Fruit fly (Drosophila melanogaster): ENCODE measurements around the gene Rpt5.

Rpt5 gene

DNA sequence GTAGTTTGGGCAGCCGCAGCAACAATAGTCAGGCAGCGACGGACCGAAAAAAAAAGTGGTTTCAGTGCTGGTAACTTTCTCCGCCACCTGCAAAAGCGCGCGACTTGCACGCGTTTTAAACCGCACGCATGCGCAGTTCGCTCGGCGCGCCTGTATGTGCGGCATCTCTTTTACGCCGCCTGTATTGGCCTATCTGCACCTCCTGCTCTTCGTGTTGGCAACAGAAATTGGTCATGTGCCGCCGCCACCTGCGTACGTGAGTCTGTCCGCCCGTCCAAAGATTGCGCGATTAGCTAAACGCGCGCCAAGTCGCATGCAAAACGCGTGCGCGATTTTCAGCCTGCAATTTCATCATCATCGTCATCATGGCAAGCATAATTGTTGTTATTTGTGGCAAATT, 17.0 kb upstream of the Rpt5 start:
- TF ChIP-seq Myc (optimal IDR thresholded peaks at IDR 0.05), result no peak
- TF ChIP-seq ttk (optimal IDR thresholded peaks at IDR 0.05), result no peak

DNA sequence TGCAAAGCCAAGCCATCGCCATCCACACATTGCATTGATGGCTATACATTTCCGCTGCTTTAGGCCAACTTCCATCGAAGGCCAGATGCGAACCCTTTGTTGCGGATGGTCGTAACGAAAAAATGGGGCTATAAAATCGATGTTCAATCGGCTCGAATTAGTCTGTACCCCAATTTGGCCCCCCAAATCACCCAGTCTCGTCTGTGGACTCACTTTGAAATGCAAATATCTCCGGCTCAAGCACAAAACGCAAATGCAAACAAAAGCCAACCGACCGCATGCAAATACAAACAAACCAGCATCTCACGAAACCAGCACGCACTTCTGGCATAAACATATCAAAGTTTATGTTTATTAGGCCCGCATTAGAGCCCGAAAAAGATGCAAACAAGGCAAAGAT, 16.3 kb upstream of the Rpt5 start:
- no peak for TF ChIP-seq Myc (optimal IDR thresholded peaks at IDR 0.05)
- TF ChIP-seq Sin3A (optimal IDR thresholded peaks at IDR 0.05), result no peak
- no peak for TF ChIP-seq h (optimal IDR thresholded peaks at IDR 0.05)
- TF ChIP-seq psq (optimal IDR thresholded peaks at IDR 0.05), result no peak
- TF ChIP-seq insv (optimal IDR thresholded peaks at IDR 0.05), result no peak
- no peak for TF ChIP-seq ttk (optimal IDR thresholded peaks at IDR 0.05)

DNA sequence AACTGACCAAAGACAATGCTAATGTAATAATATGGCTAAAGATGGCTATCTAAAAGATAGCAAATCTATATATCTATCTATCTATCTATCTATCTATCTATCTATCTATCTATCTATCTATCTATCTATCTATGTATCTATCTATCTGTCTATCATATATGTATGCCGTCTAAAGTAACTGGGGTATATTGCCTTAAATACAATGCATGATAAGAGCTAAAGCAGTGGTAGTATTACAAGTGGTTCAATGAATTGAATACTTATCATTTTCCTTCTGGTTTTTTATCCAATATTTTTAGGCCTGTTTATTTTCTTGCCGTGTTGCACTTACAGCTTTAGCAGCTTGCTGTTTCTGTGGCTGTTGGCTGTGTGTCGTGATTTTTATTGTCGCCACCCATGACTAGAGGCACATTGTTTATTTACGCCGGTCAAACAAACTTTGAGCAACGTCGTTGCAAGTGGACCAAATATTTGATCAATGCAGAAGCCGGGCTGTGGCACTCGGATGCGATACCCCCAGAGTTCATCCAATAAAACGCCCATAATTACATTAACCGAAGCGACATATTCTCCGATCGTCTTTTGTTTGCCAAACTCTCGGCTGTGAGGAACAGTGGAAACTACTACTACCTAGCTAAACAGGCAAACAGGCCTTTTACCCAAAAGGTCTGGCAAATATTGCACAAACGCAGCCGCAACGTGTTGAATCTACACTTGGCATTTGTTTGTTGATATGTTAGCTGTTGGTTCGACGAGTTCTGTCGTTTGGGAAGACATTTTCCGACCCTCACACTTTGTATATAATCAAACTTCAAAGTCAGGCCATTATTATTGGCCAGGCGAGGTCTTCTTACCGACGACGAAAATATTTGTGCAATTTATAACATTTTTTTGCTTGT, 14.8 kb upstream of the Rpt5 start:
- no peak for TF ChIP-seq psq (optimal IDR thresholded peaks at IDR 0.05)
- no peak for TF ChIP-seq insv (optimal IDR thresholded peaks at IDR 0.05)
- TF ChIP-seq h (optimal IDR thresholded peaks at IDR 0.05), result no peak
- TF ChIP-seq Myc (optimal IDR thresholded peaks at IDR 0.05), result no peak
- TF ChIP-seq Sin3A (optimal IDR thresholded peaks at IDR 0.05), result no peak
- TF ChIP-seq ttk (optimal IDR thresholded peaks at IDR 0.05), result no peak

DNA sequence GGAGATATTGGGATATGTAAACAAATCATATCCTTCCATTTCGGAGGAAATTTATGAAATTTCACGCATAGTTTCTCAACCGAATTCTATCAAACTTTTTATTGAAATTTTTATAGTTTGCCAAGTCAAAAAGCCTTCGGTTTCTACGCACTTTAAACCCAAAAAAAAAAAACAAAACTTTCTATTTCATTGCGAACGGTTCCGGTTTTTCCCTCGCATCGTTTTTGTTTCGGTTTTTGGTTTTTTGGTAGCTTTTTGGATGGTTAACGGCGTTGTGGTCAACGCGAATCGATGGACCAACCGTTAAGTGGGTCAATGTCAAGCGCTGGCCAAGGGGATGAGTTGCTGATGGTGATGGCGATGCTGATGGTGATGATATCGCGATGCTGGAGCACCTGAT, 11.7 kb upstream of the Rpt5 start:
- no peak for TF ChIP-seq h (optimal IDR thresholded peaks at IDR 0.05)
- TF ChIP-seq insv (optimal IDR thresholded peaks at IDR 0.05), result no peak
- TF ChIP-seq Myc (optimal IDR thresholded peaks at IDR 0.05), result no peak
- no peak for TF ChIP-seq Sin3A (optimal IDR thresholded peaks at IDR 0.05)
- no peak for TF ChIP-seq ttk (optimal IDR thresholded peaks at IDR 0.05)
- TF ChIP-seq psq (optimal IDR thresholded peaks at IDR 0.05), result no peak

DNA sequence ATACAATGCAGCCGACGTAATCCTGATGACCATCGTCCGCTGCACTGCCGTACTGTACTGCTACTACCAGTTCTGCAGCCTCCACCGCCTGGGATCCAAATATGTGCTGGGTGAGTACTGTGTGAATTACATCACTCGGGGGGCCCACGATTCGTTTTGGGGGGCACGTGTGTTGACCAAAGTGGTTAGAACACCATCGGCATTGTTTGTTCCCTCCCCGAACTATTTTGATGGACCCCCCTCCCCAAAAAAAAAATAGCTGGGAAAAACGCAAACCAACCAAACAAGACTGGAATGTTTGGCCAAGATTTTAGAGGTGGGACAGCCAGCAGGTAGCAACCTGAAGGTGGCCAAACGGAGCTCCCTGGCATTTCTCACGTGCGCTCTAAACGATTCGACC, 5.2 kb upstream of the Rpt5 start:
- TF ChIP-seq insv (optimal IDR thresholded peaks at IDR 0.05) (no peak), Myc (optimal IDR thresholded peaks at IDR 0.05) (no peak), ttk (optimal IDR thresholded peaks at IDR 0.05) (no peak), h (optimal IDR thresholded peaks at IDR 0.05) (no peak), psq (optimal IDR thresholded peaks at IDR 0.05) (no peak), Sin3A (optimal IDR thresholded peaks at IDR 0.05) (no peak)

DNA sequence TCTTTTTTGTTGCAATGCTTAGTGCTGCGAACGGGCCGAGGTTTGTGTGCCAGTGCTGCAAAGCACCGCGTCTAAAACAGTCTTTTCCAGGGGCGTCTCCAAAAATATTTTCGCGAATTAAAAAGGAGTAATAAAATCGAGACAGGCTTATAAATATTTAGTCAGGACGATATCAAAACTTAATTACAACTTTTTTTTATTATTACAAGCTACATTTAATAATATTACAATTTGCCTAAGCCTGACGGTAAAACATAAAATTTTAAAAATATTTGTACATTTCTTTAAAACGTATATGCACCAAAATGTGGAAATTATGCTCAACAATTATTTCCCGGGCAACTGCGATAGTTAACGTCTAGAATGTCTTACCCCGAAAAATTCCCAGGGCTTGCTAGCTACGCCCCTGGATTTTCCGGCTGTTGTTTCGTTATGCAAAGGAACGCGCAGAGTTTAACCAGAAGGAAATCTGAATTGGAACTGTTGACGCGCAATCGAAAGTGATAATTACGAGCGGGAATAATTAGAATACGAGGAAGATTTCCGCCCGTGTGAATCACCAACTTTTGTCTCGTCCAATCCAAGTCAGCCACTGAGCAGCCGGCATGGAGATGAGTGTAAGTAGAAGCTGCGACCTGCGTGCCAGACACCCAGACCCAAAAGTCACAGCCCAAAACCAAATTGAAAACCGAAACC, 5.4 kb downstream of the Rpt5 start, which contains the start of the genes PTPMT1 and Hrd3:
Gene PTPMT1, plus strand, starts transcription at position 428 of the 696 bp plus-strand sequence.
Gene Hrd3, minus strand, starts transcription at position 646 of the 696 bp plus-strand sequence.
- no peak for TF ChIP-seq insv (optimal IDR thresholded peaks at IDR 0.05)

DNA sequence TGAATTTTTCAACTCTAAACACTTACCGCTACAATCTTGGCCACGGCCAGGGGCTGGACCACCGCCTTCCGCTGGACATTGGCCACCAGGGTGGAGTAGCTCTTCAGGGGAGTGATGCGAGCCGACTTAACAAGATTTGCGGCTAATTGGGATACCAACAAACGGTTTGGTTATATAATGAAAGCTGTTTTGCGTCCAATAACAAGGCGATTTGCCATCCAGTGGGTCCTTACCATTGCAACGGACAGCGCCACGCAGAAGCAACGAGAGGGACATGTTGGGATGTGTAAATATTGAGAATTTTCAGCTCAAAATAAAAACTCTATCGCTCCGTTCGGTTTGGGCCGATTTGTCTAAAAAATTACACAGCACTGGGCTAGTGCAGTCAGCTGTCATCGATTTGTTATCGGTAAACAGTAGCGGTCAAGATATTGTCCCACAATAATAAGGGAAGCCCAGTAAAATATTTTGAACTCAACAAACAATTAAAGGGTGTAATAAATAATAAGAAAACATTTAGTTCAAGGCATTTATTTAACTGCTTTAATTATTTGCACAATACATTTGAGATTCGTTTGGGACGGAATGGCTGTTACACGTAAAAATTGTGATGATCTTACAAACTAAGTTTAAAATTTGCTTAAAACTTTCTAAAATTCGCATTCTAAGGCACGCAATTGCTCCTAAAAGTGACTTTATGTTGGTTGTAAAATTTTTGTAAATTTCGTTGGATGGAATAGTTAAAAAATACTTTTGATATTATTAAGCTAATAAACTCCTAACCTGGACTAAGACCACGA, 7.7 kb downstream of the Rpt5 start, which contains the start of gene SdhD:
Gene SdhD, minus strand, starts transcription at position 382 of the 800 bp plus-strand sequence.
- no peak for TF ChIP-seq insv (optimal IDR thresholded peaks at IDR 0.05)
- TF ChIP-seq Myc (optimal IDR thresholded peaks at IDR 0.05), result no peak
- no peak for TF ChIP-seq psq (optimal IDR thresholded peaks at IDR 0.05)
- TF ChIP-seq ttk (optimal IDR thresholded peaks at IDR 0.05), result no peak
- no peak for TF ChIP-seq Sin3A (optimal IDR thresholded peaks at IDR 0.05)
- TF ChIP-seq h (optimal IDR thresholded peaks at IDR 0.05), result no peak

DNA sequence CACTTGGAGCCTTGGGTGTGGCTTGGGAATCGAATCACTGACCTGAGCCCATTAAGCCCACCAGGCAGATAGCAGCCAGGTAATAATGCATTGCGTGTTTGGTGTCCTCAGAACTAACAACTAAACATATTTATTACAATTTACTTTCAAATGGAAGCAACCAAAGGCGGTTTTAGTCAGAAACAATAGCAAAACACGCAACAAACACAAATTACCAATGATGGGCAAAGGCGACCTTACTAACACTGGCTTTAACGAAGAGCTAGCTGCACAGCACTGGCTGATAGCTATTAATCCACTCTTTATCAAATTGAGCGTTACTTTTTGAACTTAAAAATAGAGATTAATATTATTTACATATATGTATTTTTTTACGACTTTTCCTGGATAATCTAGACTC, 10.3 kb downstream of the Rpt5 start, which contains the start of gene udt:
Gene udt, minus strand, starts transcription at position 249 of the 400 bp plus-strand sequence.
- TF ChIP-seq psq (optimal IDR thresholded peaks at IDR 0.05) (no peak), h (optimal IDR thresholded peaks at IDR 0.05) (no peak), Sin3A (optimal IDR thresholded peaks at IDR 0.05) (no peak), insv (optimal IDR thresholded peaks at IDR 0.05) (no peak), Myc (optimal IDR thresholded peaks at IDR 0.05) (no peak), ttk (optimal IDR thresholded peaks at IDR 0.05) (no peak)

DNA sequence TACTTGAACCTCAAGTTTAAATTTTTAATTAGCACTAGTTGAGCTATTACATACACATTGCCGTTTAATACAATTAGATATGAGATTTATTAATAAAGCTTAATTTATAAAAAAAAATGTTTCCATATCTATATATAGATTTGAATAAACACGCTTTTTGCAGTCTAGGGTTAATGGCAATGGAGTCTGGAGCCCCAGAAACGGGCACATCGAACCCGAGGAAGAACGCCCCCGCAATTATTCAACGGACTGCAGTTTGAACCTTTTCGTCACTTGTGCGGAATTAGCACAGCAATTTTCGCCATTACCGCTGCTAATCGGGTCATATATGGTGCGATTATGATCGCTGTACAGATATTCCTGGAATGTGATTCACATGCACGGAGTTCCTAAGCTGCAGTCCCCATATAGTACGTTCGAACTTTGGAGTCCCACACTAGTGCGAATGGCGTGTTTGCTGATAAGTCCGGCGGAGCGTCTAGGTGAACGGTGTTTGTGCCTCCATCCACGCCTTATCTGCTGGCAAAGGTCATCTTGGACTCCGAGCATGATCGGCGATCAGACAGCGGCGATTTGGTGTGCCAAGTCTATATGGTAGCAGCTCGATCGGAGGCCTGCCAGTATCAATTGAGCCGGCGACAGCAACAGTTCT, 11.1 kb downstream of the Rpt5 start, which contains the start of gene Lsd-1:
Gene Lsd-1, plus strand, starts transcription at position 236 of the 652 bp plus-strand sequence.
- TF ChIP-seq ttk (optimal IDR thresholded peaks at IDR 0.05), result no peak
- no peak for TF ChIP-seq psq (optimal IDR thresholded peaks at IDR 0.05)
- TF ChIP-seq Sin3A (optimal IDR thresholded peaks at IDR 0.05), result no peak
- no peak for TF ChIP-seq insv (optimal IDR thresholded peaks at IDR 0.05)
- TF ChIP-seq h (optimal IDR thresholded peaks at IDR 0.05), result no peak
- TF ChIP-seq Myc (optimal IDR thresholded peaks at IDR 0.05), result no peak

DNA sequence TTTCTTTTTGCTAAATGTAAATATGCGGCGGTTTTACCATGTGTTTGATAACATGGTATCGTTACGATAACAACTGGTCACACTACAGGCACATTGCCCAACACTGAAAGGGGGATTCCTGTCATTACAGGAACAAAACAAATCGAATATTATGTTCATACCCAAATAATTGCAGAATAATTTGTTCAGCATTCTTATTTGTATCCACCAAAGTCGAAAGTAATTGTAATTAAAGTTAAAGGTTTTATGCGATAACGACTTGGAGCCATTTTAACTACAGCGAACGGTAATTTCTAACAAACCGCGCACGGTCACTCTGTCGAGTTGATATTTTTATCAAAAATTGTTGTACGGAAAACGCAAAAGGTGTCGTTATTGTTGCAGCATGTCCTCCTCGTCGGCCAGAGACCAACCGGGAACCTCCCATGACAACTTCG, 14.8 kb downstream of the Rpt5 start, which contains the start of the genes CG10214 and CG10375:
Gene CG10214, minus strand, starts transcription at position 72 of the 437 bp plus-strand sequence.
Gene CG10375, plus strand, starts transcription at position 296 of the 437 bp plus-strand sequence.
- no peak for TF ChIP-seq psq (optimal IDR thresholded peaks at IDR 0.05)
- TF ChIP-seq insv (optimal IDR thresholded peaks at IDR 0.05), result no peak
- no peak for TF ChIP-seq h (optimal IDR thresholded peaks at IDR 0.05)
- TF ChIP-seq Myc (optimal IDR thresholded peaks at IDR 0.05), result no peak
- no peak for TF ChIP-seq ttk (optimal IDR thresholded peaks at IDR 0.05)
- no peak for TF ChIP-seq Sin3A (optimal IDR thresholded peaks at IDR 0.05)

DNA sequence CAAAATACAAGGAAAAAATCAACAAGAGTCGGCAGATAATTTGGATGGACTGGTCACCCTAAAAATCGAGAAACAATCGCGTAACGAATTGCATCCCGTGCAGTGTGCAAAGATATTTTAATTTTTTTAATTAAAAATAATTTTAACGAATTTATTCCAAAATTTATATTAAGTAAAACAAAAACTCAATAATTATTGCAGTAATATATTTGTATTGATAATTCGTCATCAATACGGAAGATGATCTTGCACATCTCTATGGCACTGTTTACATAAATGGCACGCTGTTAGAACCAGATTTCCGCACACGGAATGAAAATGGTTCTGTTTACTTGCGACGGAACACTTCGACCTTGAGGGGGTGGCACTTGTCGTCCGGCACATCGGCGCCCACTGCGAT, 20.1 kb downstream of the Rpt5 start, which contains the start of gene tst:
Gene tst, minus strand, starts transcription at position 52 of the 400 bp plus-strand sequence.
- TF ChIP-seq Sin3A (optimal IDR thresholded peaks at IDR 0.05) (no peak), insv (optimal IDR thresholded peaks at IDR 0.05) (no peak), ttk (optimal IDR thresholded peaks at IDR 0.05) (no peak), psq (optimal IDR thresholded peaks at IDR 0.05) (no peak), h (optimal IDR thresholded peaks at IDR 0.05) (no peak), Myc (optimal IDR thresholded peaks at IDR 0.05) (no peak)
